Fruit fly (Drosophila melanogaster): ENCODE results near the gene CG42704.

- TF ChIP-seq CG8478 (optimal IDR thresholded peaks at IDR 0.05) = no peak
- no peak for TF ChIP-seq CTCF (optimal IDR thresholded peaks at IDR 0.05)
Measured at dm6 chrX:7379569-7379968, 32.9 kb upstream of the CG42704 start.
